Fruit fly (Drosophila melanogaster) Kc167 (cell line): ENCODE data around the gene CG11570.

ENCODE experiments used
- Myc ChIP-seq: fragments of >200 bp; optimal IDR thresholded peaks from 2 replicates; lab custom pipeline; 2017; ENCODE audit warnings: missing external identifiers
- Sin3A ChIP-seq: fragments of >200 bp; optimal IDR thresholded peaks from 2 replicates; lab custom pipeline; 2018; ENCODE audit warnings: missing external identifiers
- h ChIP-seq: fragments of >200 bp; optimal IDR thresholded peaks from 3 replicates; lab custom pipeline; 2018; ENCODE audit warnings: missing external identifiers
- insv ChIP-seq: fragments of >200 bp; optimal IDR thresholded peaks from 3 replicates; lab custom pipeline; 2018; ENCODE audit warnings: missing external identifiers
- psq ChIP-seq: fragments of >200 bp; optimal IDR thresholded peaks from 2 replicates; lab custom pipeline; 2017; ENCODE audit warnings: missing external identifiers
- ttk ChIP-seq: sonication (Bioruptor generic); optimal IDR thresholded peaks from 2 replicates; lab custom pipeline; 2017; ENCODE audit warnings: missing external identifiers

CG11570 gene

DNA sequence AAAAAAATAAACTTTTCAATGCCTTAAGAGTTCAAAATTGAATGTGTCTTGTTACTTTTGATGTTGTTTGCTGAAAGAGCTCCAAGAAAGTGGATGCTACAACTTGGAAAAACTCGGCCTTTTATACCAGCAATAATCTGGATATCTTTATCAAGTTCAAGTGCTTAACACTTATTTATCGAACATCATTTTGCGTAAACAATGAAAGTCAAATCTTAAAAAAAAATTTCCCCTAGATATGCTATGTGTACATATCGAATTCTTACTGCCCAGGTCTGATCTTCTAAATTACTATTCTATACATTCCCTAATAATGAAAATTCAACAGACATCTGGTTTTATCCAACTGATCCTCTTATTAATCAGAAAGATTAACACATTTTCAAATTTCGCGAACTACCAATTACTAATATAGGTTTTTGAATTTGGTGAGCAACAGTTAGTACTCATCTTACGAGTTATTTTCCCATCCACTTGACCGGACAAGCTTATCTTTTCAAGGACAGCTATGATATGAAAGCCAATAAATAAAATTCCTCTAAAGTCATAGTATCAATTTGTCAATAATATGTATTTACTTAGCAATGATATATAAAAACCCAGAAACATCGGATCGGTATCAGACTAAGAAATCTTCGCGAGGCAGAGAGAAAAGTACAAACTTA lies at the start of gene CG11570, which contains the start of gene CG43294:
Gene CG11570, minus strand, starts transcription at position 101 of the 665 bp plus-strand sequence.
Gene CG43294, plus strand, starts transcription at position 615 of the 665 bp plus-strand sequence.
- TF ChIP-seq ttk: no peak
- TF ChIP-seq Myc (lab: Kevin White, UChicago): no peak
- TF ChIP-seq insv (lab: Kevin White, UChicago): no peak
- TF ChIP-seq h (lab: Kevin White, UChicago): no peak
- TF ChIP-seq Sin3A (lab: Kevin White, UChicago): no peak
- no peak for TF ChIP-seq psq (lab: Kevin White, UChicago)

- TF ChIP-seq insv (lab: Kevin White, UChicago) (no peak), ttk (no peak)
Observed at dm6 chr3L:12004136-12004535, 46.6 kb upstream of the CG11570 start.

DNA sequence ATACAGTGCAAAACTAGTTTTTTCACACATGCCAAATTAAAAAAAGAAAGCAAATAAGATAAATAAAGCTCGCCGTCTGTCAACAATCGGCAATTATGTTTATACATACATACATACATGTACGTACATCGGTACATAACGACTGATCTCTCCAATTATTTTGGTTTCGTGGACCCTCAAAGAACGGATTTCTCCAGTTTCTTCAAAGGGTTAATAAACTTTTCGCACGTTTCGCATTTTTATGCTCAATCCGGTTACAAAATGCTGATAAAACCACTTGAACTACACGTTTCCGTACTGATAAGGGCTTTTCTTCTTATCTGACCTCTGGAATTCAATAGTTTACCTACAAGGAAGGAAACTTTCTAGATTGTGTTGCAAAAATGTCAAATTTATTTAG lies 45.9 kb upstream of the CG11570 start:
- no peak for TF ChIP-seq Sin3A (lab: Kevin White, UChicago)
- TF ChIP-seq insv (lab: Kevin White, UChicago): no peak
- no peak for TF ChIP-seq Myc (lab: Kevin White, UChicago)
- no peak for TF ChIP-seq psq (lab: Kevin White, UChicago)
- no peak for TF ChIP-seq h (lab: Kevin White, UChicago)
- no peak for TF ChIP-seq ttk

DNA sequence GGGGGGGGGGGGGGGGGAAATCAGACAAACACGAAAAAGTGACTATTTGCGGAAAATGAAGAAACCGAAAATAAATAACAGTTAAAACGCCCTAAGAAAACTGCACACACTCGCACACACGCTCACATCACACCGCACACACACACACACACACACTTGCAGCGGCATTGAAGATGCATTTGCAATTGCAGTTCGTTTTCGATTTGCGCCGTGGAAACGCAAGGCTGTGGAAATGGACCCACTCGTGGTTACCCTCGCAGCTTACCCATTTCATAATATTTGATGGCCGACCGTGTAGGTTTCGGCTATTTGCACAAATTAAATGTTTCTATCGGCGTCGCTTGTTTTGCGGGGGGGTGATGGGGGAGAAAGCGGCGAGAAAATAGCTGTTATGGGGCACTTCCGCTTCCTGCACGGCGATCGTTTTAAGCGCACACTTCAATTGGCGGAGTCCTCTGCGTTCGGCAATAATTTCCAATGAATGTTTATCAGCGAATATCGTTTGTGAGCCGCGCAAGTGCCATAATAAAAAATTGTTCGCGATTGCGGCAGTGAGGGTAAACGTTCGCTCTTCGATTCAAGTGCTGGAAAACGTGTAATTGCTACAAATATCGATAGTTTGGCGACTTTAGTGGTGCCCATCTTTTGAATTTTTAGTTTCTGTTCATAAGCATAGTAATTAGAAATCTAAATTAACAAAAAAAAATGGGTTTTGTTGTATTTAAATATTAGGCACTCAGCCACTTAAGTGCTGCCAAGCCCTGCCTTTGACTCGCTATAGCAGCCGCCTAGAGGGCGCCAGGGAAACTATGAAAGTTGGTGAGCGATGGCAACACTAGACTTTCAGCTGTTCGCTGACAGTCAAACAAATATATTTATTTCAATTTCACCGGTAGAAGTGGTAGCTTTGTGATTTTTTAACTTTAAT lies 45.0 kb upstream of the CG11570 start, which contains the start of the genes Pop2 and CG6928:
Gene Pop2, minus strand, starts transcription at position 595 of the 928 bp plus-strand sequence.
Gene CG6928, plus strand, starts transcription at position 835 of the 928 bp plus-strand sequence.
- TF ChIP-seq ttk: no peak
- TF ChIP-seq h (lab: Kevin White, UChicago): no peak
- no peak for TF ChIP-seq Myc (lab: Kevin White, UChicago)
- TF ChIP-seq insv (lab: Kevin White, UChicago): no peak
- no peak for TF ChIP-seq Sin3A (lab: Kevin White, UChicago)
- TF ChIP-seq psq (lab: Kevin White, UChicago): no peak

- TF ChIP-seq insv (lab: Kevin White, UChicago) (no peak), psq (lab: Kevin White, UChicago) (no peak), h (lab: Kevin White, UChicago) (no peak), Sin3A (lab: Kevin White, UChicago) (no peak), Myc (lab: Kevin White, UChicago) (no peak), ttk (no peak)
Observed at dm6 chr3L:11997959-11998358, 40.4 kb upstream of the CG11570 start, which contains the start of gene Grip163. Grip163 (minus strand) TSS chr3L:11998138.

- TF ChIP-seq psq (lab: Kevin White, UChicago) (no peak), Sin3A (lab: Kevin White, UChicago) (no peak), insv (lab: Kevin White, UChicago) (no peak), ttk (no peak), Myc (lab: Kevin White, UChicago) (no peak), h (lab: Kevin White, UChicago) (no peak)
Observed at dm6 chr3L:11992960-11993359, 35.4 kb upstream of the CG11570 start, which contains the start of gene viaf. viaf (minus strand) TSS chr3L:11993179.

- no peak for TF ChIP-seq ttk
Observed at dm6 chr3L:11990436-11990835, 32.9 kb upstream of the CG11570 start, which contains the start of gene CG6931. CG6931 (plus strand) TSS chr3L:11990736.

dm6 chr3L:11984606-11985005 lies 27.0 kb upstream of the CG11570 start, which contains the start of gene CG6938:
CG6938 (plus strand) TSS chr3L:11984906.
- TF ChIP-seq ttk: no peak
- no peak for TF ChIP-seq psq (lab: Kevin White, UChicago)
- no peak for TF ChIP-seq insv (lab: Kevin White, UChicago)
- no peak for TF ChIP-seq Myc (lab: Kevin White, UChicago)
- no peak for TF ChIP-seq h (lab: Kevin White, UChicago)
- TF ChIP-seq Sin3A (lab: Kevin White, UChicago): no peak

DNA sequence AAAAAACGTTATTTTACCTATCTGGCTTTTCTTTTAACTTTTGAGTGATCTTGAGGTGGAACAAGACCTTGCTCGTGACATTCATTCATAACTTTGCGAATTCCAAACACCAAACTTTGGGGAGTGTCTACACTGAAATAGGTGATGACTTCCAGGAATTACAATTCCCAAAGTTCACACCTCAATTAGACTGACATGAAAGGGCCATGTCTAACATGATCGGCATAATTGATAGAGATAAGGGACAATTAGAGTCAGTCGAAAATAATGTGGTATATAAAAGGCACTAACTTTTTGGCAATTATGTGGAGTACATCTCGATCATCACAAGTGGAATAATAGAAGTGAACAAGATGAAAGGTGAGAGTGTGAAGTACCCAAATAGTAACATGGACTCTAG lies 18.2 kb upstream of the CG11570 start, which contains the start of gene CG43896:
Gene CG43896, plus strand, starts transcription at position 301 of the 400 bp plus-strand sequence.
- TF ChIP-seq Myc (lab: Kevin White, UChicago) (no peak), psq (lab: Kevin White, UChicago) (no peak), h (lab: Kevin White, UChicago) (no peak), Sin3A (lab: Kevin White, UChicago) (no peak), insv (lab: Kevin White, UChicago) (no peak), ttk (no peak)

dm6 chr3L:11974605-11975004 lies 17.0 kb upstream of the CG11570 start, which contains the start of gene CG14125:
CG14125 (plus strand) TSS chr3L:11974905.
- TF ChIP-seq h (lab: Kevin White, UChicago) (no peak), ttk (no peak), Sin3A (lab: Kevin White, UChicago) (no peak), insv (lab: Kevin White, UChicago) (no peak), psq (lab: Kevin White, UChicago) (no peak), Myc (lab: Kevin White, UChicago) (no peak)

dm6 chr3L:11973690-11974089 lies 16.1 kb upstream of the CG11570 start, which contains the start of gene CG42397:
CG42397 (minus strand) TSS chr3L:11973790.
- TF ChIP-seq Sin3A (lab: Kevin White, UChicago) (no peak), ttk (no peak), h (lab: Kevin White, UChicago) (no peak), Myc (lab: Kevin White, UChicago) (no peak), insv (lab: Kevin White, UChicago) (no peak), psq (lab: Kevin White, UChicago) (no peak)
